Fruit fly (Drosophila melanogaster) whole organism, pupa: ENCODE data around the gene smg.

ENCODE experiments used
- CG12605 ChIP-seq: fragments of 200-800 bp; sonication (Bioruptor generic); IDR thresholded peaks from 2 replicates; pipeline ENCODE4 v1.3.6; 2022; ENCODE audit warnings: missing biosample characterization, missing genetic modification characterization
- CG14655 ChIP-seq: fragments of 200-800 bp; sonication (Bioruptor generic); optimal IDR thresholded peaks from 3 replicates; lab custom pipeline; 2017; ENCODE audit warnings: mild to moderate bottlenecking, missing biosample characterization, missing genetic modification reagents, missing genetic modification characterization
- CG15710 ChIP-seq: fragments of 200-800 bp; sonication (Bioruptor generic); optimal IDR thresholded peaks from 2 replicates; lab custom pipeline; 2018; ENCODE audit warnings: missing biosample characterization, mild to moderate bottlenecking, missing genetic modification characterization, moderate library complexity
- CG32121 ChIP-seq: fragments of 200-800 bp; sonication (Bioruptor generic); IDR thresholded peaks from 2 replicates; pipeline ENCODE4 v1.3.6; 2022; ENCODE audit warnings: missing biosample characterization, missing genetic modification characterization
- CG4496 ChIP-seq: fragments of 200-800 bp; sonication (Bioruptor generic); IDR thresholded peaks from 3 replicates; pipeline ENCODE4 v1.3.6; 2022; ENCODE audit warnings: missing biosample characterization, missing genetic modification characterization
- CG8159 ChIP-seq: fragments of 200-800 bp; sonication (Bioruptor generic); optimal IDR thresholded peaks from 3 replicates; lab custom pipeline; 2018; ENCODE audit warnings: missing biosample characterization, mild to moderate bottlenecking, missing genetic modification characterization, moderate library complexity
- CG8301 ChIP-seq: fragments of 200-800 bp; sonication (Bioruptor generic); optimal IDR thresholded peaks from 2 replicates; lab custom pipeline; 2018; ENCODE audit warnings: missing biosample characterization, mild to moderate bottlenecking, missing genetic modification characterization
- Ets98B ChIP-seq: fragments of 200-800 bp; sonication (Bioruptor generic); IDR thresholded peaks from 2 replicates; pipeline ENCODE4 v1.3.6; 2022; ENCODE audit warnings: missing biosample characterization, missing genetic modification characterization
- Pif1A ChIP-seq: fragments of 200-800 bp; sonication (Bioruptor generic); optimal IDR thresholded peaks from 3 replicates; lab custom pipeline; 2016; ENCODE audit warnings: missing biosample characterization, missing genetic modification characterization
- Snoo ChIP-seq: fragments of 200-800 bp; sonication (Bioruptor generic); optimal IDR thresholded peaks from 3 replicates; lab custom pipeline; 2017; ENCODE audit warnings: missing biosample characterization, mild to moderate bottlenecking, missing genetic modification characterization, inconsistent platforms

dm6 chr3L:9013745-9014144 is 16.0 kb upstream of the smg start:
- TF ChIP-seq CG32121 (GFP tag; lab: Robert Waterston, UW), result no peak
- no peak for TF ChIP-seq CG12605 (GFP tag; lab: Robert Waterston, UW)
- no peak for TF ChIP-seq CG8301 (tag; lab: Kevin White, UChicago)
- TF ChIP-seq CG4496 (GFP tag; lab: Robert Waterston, UW), result no peak
- no peak for TF ChIP-seq CG15710 (tag; lab: Kevin White, UChicago)
- no peak for TF ChIP-seq Pif1A (GFP tag; lab: Kevin White, UChicago)
- no peak for TF ChIP-seq CG8159 (tag; lab: Kevin White, UChicago)
- TF ChIP-seq CG14655 (GFP tag; lab: Kevin White, UChicago), result no peak
- TF ChIP-seq Snoo (tag; lab: Kevin White, UChicago), result no peak
- TF ChIP-seq Ets98B (GFP tag; lab: Robert Waterston, UW), result no peak
